Worm (Caenorhabditis elegans) whole organism, young adult: Measurements from ENCODE around the gene cht-2.

ENCODE experiments used
- C06A6.2 ChIP-seq: fragments of 200-800 bp; sonication (Bioruptor generic); conservative IDR thresholded peaks from 2 replicates; pipeline ENCODE4 v1.3.6; 2022; ENCODE audit warnings: missing genetic modification characterization, missing compliant biosample characterization
- F23B12.7 ChIP-seq: sonication (generic microtip); optimal IDR thresholded peaks from 2 replicates; lab custom pipeline; 2017; ENCODE audit warnings: missing genetic modification characterization, mild to moderate bottlenecking, missing compliant biosample characterization, antibody characterized with exemption, moderate library complexity; ENCODE audit not compliant: insufficient read depth
- F39B2.1 ChIP-seq: fragments of 200-800 bp; sonication (Bioruptor generic); IDR thresholded peaks from 2 replicates; pipeline ENCODE4 v1.3.6; 2022; ENCODE audit warnings: missing genetic modification reagents, missing genetic modification characterization, missing compliant biosample characterization
- F49E8.2 ChIP-seq: sonication (generic microtip); optimal IDR thresholded peaks from 3 replicates; lab custom pipeline; 2017; ENCODE audit warnings: missing genetic modification characterization, mild to moderate bottlenecking, missing compliant biosample characterization, antibody characterized with exemption, moderate library complexity; ENCODE audit not compliant: insufficient read depth
- F57A8.1 ChIP-seq: fragments of 200-800 bp; sonication (Bioruptor generic); optimal IDR thresholded peaks from 2 replicates; lab custom pipeline; 2018; ENCODE audit warnings: mild to moderate bottlenecking, missing genetic modification characterization, moderate library complexity, missing compliant biosample characterization
- F57C9.4 ChIP-seq: sonication (generic microtip); optimal IDR thresholded peaks from 2 replicates; lab custom pipeline; 2017; ENCODE audit warnings: mild to moderate bottlenecking, missing genetic modification characterization, missing compliant biosample characterization
- K11D2.4 ChIP-seq: fragments of 200-800 bp; sonication (Bioruptor generic); IDR thresholded peaks from 2 replicates; pipeline ENCODE4 v1.3.6; 2022; ENCODE audit warnings: missing genetic modification reagents, missing genetic modification characterization, missing compliant biosample characterization
- T07F8.4 ChIP-seq: sonication (generic microtip); optimal IDR thresholded peaks from 2 replicates; lab custom pipeline; 2016; ENCODE audit warnings: mild to moderate bottlenecking, missing genetic modification characterization, moderate library complexity, missing compliant biosample characterization
- T26A5.8 ChIP-seq: sonication (generic microtip); optimal IDR thresholded peaks from 2 replicates; lab custom pipeline; 2016; ENCODE audit warnings: missing genetic modification characterization, missing compliant biosample characterization
- Y53G8AR.9 ChIP-seq: fragments of 200-800 bp; sonication (Bioruptor generic); conservative IDR thresholded peaks from 2 replicates; pipeline ENCODE4 v1.3.6; 2022; ENCODE audit warnings: missing genetic modification reagents, missing genetic modification characterization, missing compliant biosample characterization
- Y79H2A.3 ChIP-seq: fragments of 200-800 bp; sonication (Bioruptor generic); conservative IDR thresholded peaks from 2 replicates; pipeline ENCODE4 v1.3.6; 2022; ENCODE audit warnings: missing genetic modification reagents, missing genetic modification characterization, missing compliant biosample characterization
- ama-1 ChIP-seq, 3 experiments: fragments of 150-350 bp in 1 of 3; sonication (generic microtip) in 2 of 3; optimal IDR thresholded peaks; 2 replicates each; lab custom pipeline; 2014 to 2018; ENCODE audit warnings: missing biosample characterization in 2 of 3, missing genetic modification characterization in 2 of 3, missing genetic modification reagents in 2 of 3
- aptf-2 ChIP-seq: fragments of 200-800 bp; sonication (Bioruptor generic); conservative IDR thresholded peaks from 2 replicates; pipeline ENCODE4 v1.3.6; 2022; ENCODE audit warnings: missing genetic modification reagents, missing genetic modification characterization, missing compliant biosample characterization
- aptf-3 ChIP-seq: fragments of 200-800 bp; sonication (Bioruptor generic); IDR thresholded peaks from 2 replicates; pipeline ENCODE4 v1.3.6; 2022; ENCODE audit warnings: missing genetic modification characterization, missing compliant biosample characterization
- athp-1 ChIP-seq: sonication (generic microtip); optimal IDR thresholded peaks from 2 replicates; lab custom pipeline; 2017; ENCODE audit warnings: mild to moderate bottlenecking, missing genetic modification characterization, missing compliant biosample characterization
- attf-3 ChIP-seq: fragments of 200-800 bp; sonication (Bioruptor generic); conservative IDR thresholded peaks from 2 replicates; pipeline ENCODE4 v1.3.6; 2022; ENCODE audit warnings: missing genetic modification reagents, missing genetic modification characterization, missing compliant biosample characterization
- attf-5 ChIP-seq: fragments of 200-800 bp; sonication (Bioruptor generic); optimal IDR thresholded peaks from 2 replicates; lab custom pipeline; 2018; ENCODE audit warnings: mild to moderate bottlenecking, missing genetic modification characterization, missing compliant biosample characterization
- bed-1 ChIP-seq: fragments of 200-800 bp; sonication (Bioruptor generic); IDR thresholded peaks from 2 replicates; pipeline ENCODE4 v1.3.6; 2022; ENCODE audit warnings: missing genetic modification reagents, missing genetic modification characterization, missing compliant biosample characterization
- ccch-3 ChIP-seq: fragments of 200-800 bp; sonication (Bioruptor generic); optimal IDR thresholded peaks from 2 replicates; lab custom pipeline; 2018; ENCODE audit warnings: mild to moderate bottlenecking, missing genetic modification characterization, missing compliant biosample characterization
- ceh-40 ChIP-seq: fragments of 200-800 bp; sonication (Bioruptor generic); IDR thresholded peaks from 2 replicates; pipeline ENCODE4 v1.3.6; 2022; ENCODE audit warnings: missing genetic modification characterization, missing compliant biosample characterization
- ceh-58 ChIP-seq: fragments of 200-800 bp; sonication (Bioruptor generic); IDR thresholded peaks from 2 replicates; pipeline ENCODE4 v1.3.6; 2022; ENCODE audit warnings: missing genetic modification characterization, missing compliant biosample characterization
- ceh-91 ChIP-seq: fragments of 200-800 bp; sonication (Bioruptor generic); IDR thresholded peaks from 2 replicates; pipeline ENCODE4 v1.3.6; 2022; ENCODE audit warnings: missing genetic modification reagents, missing genetic modification characterization, missing compliant biosample characterization
- chd-7 ChIP-seq: sonication (generic microtip); optimal IDR thresholded peaks from 2 replicates; lab custom pipeline; 2016; ENCODE audit warnings: mild to moderate bottlenecking, missing genetic modification characterization, moderate library complexity, missing compliant biosample characterization
- hlh-26 ChIP-seq: fragments of 200-800 bp; sonication (Bioruptor generic); conservative IDR thresholded peaks from 2 replicates; pipeline ENCODE4 v1.3.6; 2022; ENCODE audit warnings: missing genetic modification reagents, missing genetic modification characterization, missing compliant biosample characterization
- hmg-1.2 ChIP-seq: fragments of 200-800 bp; sonication (Bioruptor generic); IDR thresholded peaks from 2 replicates; pipeline ENCODE4 v1.3.6; 2022; ENCODE audit warnings: missing genetic modification reagents, missing genetic modification characterization, missing compliant biosample characterization
- hmg-20 ChIP-seq: fragments of 200-800 bp; sonication (Bioruptor generic); IDR thresholded peaks from 2 replicates; pipeline ENCODE4 v1.3.6; 2022; ENCODE audit warnings: missing genetic modification reagents, missing genetic modification characterization, missing compliant biosample characterization
- let-607 ChIP-seq, 2 experiments: fragments of 200-800 bp in 1 of 2; sonication (Bioruptor generic) in 1 of 2; sonication (generic microtip) in 1 of 2; optimal IDR thresholded peaks; 2 replicates each; lab custom pipeline; 2016 to 2018; ENCODE audit warnings: mild to moderate bottlenecking in 2 of 2, missing compliant biosample characterization in 2 of 2, missing genetic modification characterization in 2 of 2, moderate library complexity in 2 of 2, missing genotype in 1 of 2
- lin-26 ChIP-seq: fragments of 200-800 bp; sonication (Bioruptor generic); IDR thresholded peaks from 2 replicates; pipeline ENCODE4 v1.3.6; 2022; ENCODE audit warnings: missing genetic modification reagents, missing genetic modification characterization, missing compliant biosample characterization
- lin-40 ChIP-seq: sonication (generic microtip); optimal IDR thresholded peaks from 2 replicates; lab custom pipeline; 2016; ENCODE audit warnings: missing genetic modification characterization, mild to moderate bottlenecking, missing compliant biosample characterization, missing genotype, missing genetic modification reagents
- madf-10 ChIP-seq: sonication (generic microtip); optimal IDR thresholded peaks from 2 replicates; lab custom pipeline; 2016; ENCODE audit warnings: mild to moderate bottlenecking, missing genetic modification characterization, missing compliant biosample characterization
- madf-6 ChIP-seq: fragments of 200-800 bp; sonication (Bioruptor generic); IDR thresholded peaks from 2 replicates; pipeline ENCODE4 v1.3.6; 2022; ENCODE audit warnings: missing genetic modification reagents, missing genetic modification characterization, missing compliant biosample characterization
- mcd-1 ChIP-seq: fragments of 200-800 bp; sonication (Bioruptor generic); IDR thresholded peaks from 2 replicates; pipeline ENCODE4 v1.3.6; 2022; ENCODE audit warnings: missing genetic modification reagents, missing genetic modification characterization, missing compliant biosample characterization
- pha-4 ChIP-seq: fragments of 150-350 bp; sonication (generic microtip); optimal IDR thresholded peaks from 2 replicates; lab custom pipeline; 2014; ENCODE audit warnings: missing biosample characterization, missing genetic modification reagents, missing genetic modification characterization
- rcor-1 ChIP-seq: fragments of 200-800 bp; sonication (Bioruptor generic); IDR thresholded peaks from 2 replicates; pipeline ENCODE4 v1.3.6; 2022; ENCODE audit warnings: missing genetic modification reagents, missing genetic modification characterization, missing compliant biosample characterization
- repo-1 ChIP-seq: sonication (generic microtip); optimal IDR thresholded peaks from 2 replicates; lab custom pipeline; 2017; ENCODE audit warnings: mild to moderate bottlenecking, missing genetic modification characterization, missing compliant biosample characterization
- snpc-1.1 ChIP-seq: sonication (generic microtip); optimal IDR thresholded peaks from 2 replicates; lab custom pipeline; 2017; ENCODE audit warnings: missing genetic modification characterization, mild to moderate bottlenecking, missing compliant biosample characterization, antibody characterized with exemption, moderate library complexity, missing genotype, missing genetic modification reagents; ENCODE audit not compliant: insufficient read depth
- snpc-4 ChIP-seq, 5 experiments: fragments of 150-350 bp in 1 of 5; sonication (generic microtip) in 4 of 5; optimal IDR thresholded peaks; 2 replicates each; lab custom pipeline; 2014 to 2018; ENCODE audit warnings: missing genetic modification characterization in 5 of 5, missing biosample characterization in 3 of 5, antibody characterized with exemption in 2 of 5, mild to moderate bottlenecking in 2 of 5, missing compliant biosample characterization in 2 of 5, missing genotype in 2 of 5, moderate library complexity in 2 of 5, missing genetic modification reagents in 1 of 5
- somi-1 ChIP-seq: fragments of 200-800 bp; sonication (Bioruptor generic); optimal IDR thresholded peaks from 2 replicates; lab custom pipeline; 2018; ENCODE audit warnings: mild to moderate bottlenecking, missing genetic modification characterization, missing compliant biosample characterization
- sptf-2 ChIP-seq: fragments of 200-800 bp; sonication (Bioruptor generic); optimal IDR thresholded peaks from 2 replicates; lab custom pipeline; 2018; ENCODE audit warnings: mild to moderate bottlenecking, missing genetic modification characterization, missing compliant biosample characterization
- unc-130 ChIP-seq: sonication (generic microtip); optimal IDR thresholded peaks from 2 replicates; lab custom pipeline; 2016; ENCODE audit warnings: missing genetic modification reagents, missing genetic modification characterization, missing compliant biosample characterization
- unc-62 ChIP-seq: fragments of 150-350 bp; optimal IDR thresholded peaks from 2 replicates; lab custom pipeline; 2014; ENCODE audit warnings: missing biosample characterization, missing genetic modification reagents, missing genetic modification characterization
- xnd-1 ChIP-seq: sonication (generic microtip); optimal IDR thresholded peaks from 2 replicates; lab custom pipeline; 2016; ENCODE audit warnings: missing genotype, missing genetic modification reagents, missing genetic modification characterization, missing compliant biosample characterization
- zim-3 ChIP-seq: sonication (generic microtip); optimal IDR thresholded peaks from 2 replicates; lab custom pipeline; 2017; ENCODE audit warnings: mild to moderate bottlenecking, missing genetic modification characterization, moderate library complexity, missing compliant biosample characterization
- ztf-26 ChIP-seq: sonication (generic microtip); optimal IDR thresholded peaks from 2 replicates; lab custom pipeline; 2017; ENCODE audit warnings: missing genetic modification characterization, missing compliant biosample characterization
- ztf-3 ChIP-seq: fragments of 200-800 bp; sonication (Bioruptor generic); optimal IDR thresholded peaks from 2 replicates; lab custom pipeline; 2018; ENCODE audit warnings: mild to moderate bottlenecking, missing genetic modification characterization, missing compliant biosample characterization

The cht-2 gene

DNA sequence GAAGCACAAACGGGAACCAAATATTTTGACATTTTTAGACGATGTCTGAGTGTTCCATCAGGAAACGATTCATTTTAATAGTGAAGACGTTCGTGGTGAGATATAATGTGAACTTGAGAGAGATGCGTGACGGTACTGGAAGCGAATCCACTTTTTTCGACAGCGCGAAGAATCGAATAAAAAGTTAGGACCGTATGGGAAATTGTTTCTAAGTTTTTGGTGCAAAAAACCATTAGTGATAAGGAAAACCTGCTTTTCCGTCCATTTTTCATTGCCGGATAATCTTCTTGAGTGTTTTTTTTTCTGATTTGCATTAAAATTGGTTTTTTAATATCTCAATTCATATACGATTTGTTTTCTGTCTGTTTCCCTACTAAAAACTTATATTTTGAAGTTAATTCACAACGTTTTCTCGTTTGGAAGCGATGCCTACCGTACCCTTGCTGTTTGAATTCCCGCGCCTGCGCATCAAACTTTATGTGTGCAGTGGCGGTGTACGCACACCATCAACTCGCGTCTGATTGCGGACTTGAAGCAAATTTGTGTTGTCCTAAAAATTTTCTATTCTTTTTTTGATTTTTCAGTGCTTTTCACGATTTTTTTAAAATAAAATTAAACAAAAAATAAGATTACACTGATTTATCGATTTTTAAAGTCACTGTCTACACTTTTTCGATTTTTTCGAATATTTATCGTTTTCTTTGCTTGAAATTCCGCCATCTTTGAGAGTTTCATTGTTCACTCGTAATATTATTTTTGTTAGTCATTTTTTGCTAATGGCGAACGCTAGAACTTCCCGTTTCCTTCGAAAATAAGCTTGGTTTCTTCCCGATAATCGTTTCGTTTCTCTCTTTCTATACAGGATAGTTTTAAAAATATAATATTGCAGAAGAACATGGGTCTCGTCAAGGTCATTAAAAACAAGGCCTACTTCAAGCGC lies 48.6 kb downstream of the cht-2 start, which contains the start of the genes col-38 and rpl-5:
col-38 (minus strand) TSS at position 51 of the 940 bp plus-strand sequence.
rpl-5 (plus strand) TSS at position 890 of the 940 bp plus-strand sequence.
- TF ChIP-seq madf-6 (GFP tag; lab: Robert Waterston, UW) = peak; percentile 80
- no peak for TF ChIP-seq ztf-3 (GFP tag; lab: Kevin White, UChicago)
- no peak for TF ChIP-seq F57C9.4 (tag; lab: Kevin White, UChicago)
- peak; percentile 68 for TF ChIP-seq F49E8.2 (tag; lab: Kevin White, UChicago)
- peak; percentile 56 for TF ChIP-seq athp-1 (tag; lab: Kevin White, UChicago)
- no peak for TF ChIP-seq F39B2.1 (GFP tag; lab: Robert Waterston, UW)
- TF ChIP-seq xnd-1 = peak; percentile 43
- no peak for TF ChIP-seq aptf-2 (GFP tag; lab: Robert Waterston, UW)
- TF ChIP-seq F57A8.1 (GFP tag; lab: Kevin White, UChicago) = no peak
- TF ChIP-seq F23B12.7 (tag; lab: Kevin White, UChicago) = peak; percentile 96
- no peak for TF ChIP-seq hmg-20
- peak; percentile 57 for TF ChIP-seq pha-4 (tag; lab: Kevin White, UChicago)
- TF ChIP-seq snpc-4 (GFP tag; optimal IDR thresholded peaks at IDR 0.05; lab: Kevin White, UChicago) = peak; percentile 37
- TF ChIP-seq snpc-4 (tag; optimal IDR thresholded peaks at IDR 0.05; lab: Kevin White, UChicago) = peak; percentile 36 to 75 (median 56)
- TF ChIP-seq C06A6.2 (GFP tag; lab: Robert Waterston, UW) = no peak
- TF ChIP-seq Y79H2A.3 (GFP tag; lab: Robert Waterston, UW) = no peak
- TF ChIP-seq hmg-1.2 = peak; percentile 62
- no peak for TF ChIP-seq zim-3
- no peak for TF ChIP-seq ceh-40 (GFP tag; lab: Robert Waterston, UW)
- TF ChIP-seq ztf-26 (tag; lab: Kevin White, UChicago) = peak; percentile 29
- peak; percentile 30 for TF ChIP-seq madf-10
- peak; percentile 72 for TF ChIP-seq ceh-91 (GFP tag; lab: Robert Waterston, UW)
- peak; percentile 69; the same call in 1 of the 2 replicates for TF ChIP-seq rcor-1
- peak; percentile 69 for TF ChIP-seq snpc-1.1 (tag; lab: Kevin White, UChicago)
- TF ChIP-seq unc-62 = no peak
- TF ChIP-seq sptf-2 (GFP tag; lab: Kevin White, UChicago) = no peak
- TF ChIP-seq aptf-3 (GFP tag; lab: Robert Waterston, UW) = no peak
- no peak for TF ChIP-seq somi-1 (GFP tag; lab: Kevin White, UChicago)
- no peak for TF ChIP-seq ccch-3 (GFP tag; lab: Kevin White, UChicago)
- no peak for TF ChIP-seq T26A5.8
- TF ChIP-seq lin-40 = peak; percentile 56
- no peak for TF ChIP-seq repo-1 (tag; lab: Kevin White, UChicago)
- peak; percentile 64 for TF ChIP-seq attf-3
- peak; percentile 69 to 83 for TF ChIP-seq let-607 (tag; optimal IDR thresholded peaks at IDR 0.05; lab: Kevin White, UChicago)
- no peak for TF ChIP-seq chd-7 (tag; lab: Kevin White, UChicago)
- no peak for TF ChIP-seq ama-1 (optimal IDR thresholded peaks at IDR 0.05; lab: Kevin White, UChicago)
- peak in 1 of 2 experiments; percentile 26 for TF ChIP-seq ama-1 (GFP tag; optimal IDR thresholded peaks at IDR 0.05; lab: Kevin White, UChicago)
- no peak for TF ChIP-seq T07F8.4 (tag; lab: Kevin White, UChicago)
- no peak for TF ChIP-seq bed-1
- TF ChIP-seq lin-26 (GFP tag; lab: Robert Waterston, UW) = no peak
- no peak for TF ChIP-seq K11D2.4 (GFP tag; lab: Robert Waterston, UW)
- TF ChIP-seq ceh-58 (GFP tag; lab: Robert Waterston, UW) = no peak
- TF ChIP-seq unc-130 (GFP tag; lab: Kevin White, UChicago) = peak; percentile 16
- peak; percentile 94 for TF ChIP-seq attf-5 (GFP tag; lab: Kevin White, UChicago)
- TF ChIP-seq Y53G8AR.9 (GFP tag; lab: Robert Waterston, UW) = no peak
- no peak for TF ChIP-seq hlh-26 (GFP tag; lab: Robert Waterston, UW)
- peak; percentile 90 for TF ChIP-seq mcd-1 (GFP tag; lab: Robert Waterston, UW)
